Worm (Caenorhabditis elegans) whole organism, L1 larva: ENCODE measurements around the gene T22D1.3.

Experiments
- ceh-82 ChIP-seq, 3 experiments: fragments of 150-350 bp in 1 of 3; sonication (generic microtip) in 2 of 3; optimal IDR thresholded peaks; 2 replicates each; lab custom pipeline; 2014 to 2017; ENCODE audit warnings: missing biosample characterization in 3 of 3, missing genetic modification characterization in 3 of 3
- egl-27 ChIP-seq, 2 experiments: fragments of 150-350 bp in 1 of 2; sonication (generic microtip); optimal IDR thresholded peaks; 3 replicates each; lab custom pipeline; 2017 to 2018; ENCODE audit warnings: missing biosample characterization in 2 of 2, missing genetic modification characterization in 2 of 2, missing genetic modification reagents in 2 of 2
- elt-2 ChIP-seq: sonication (generic microtip); optimal IDR thresholded peaks from 2 replicates; lab custom pipeline; 2016; ENCODE audit warnings: missing genetic modification characterization, mild to moderate bottlenecking, inconsistent platforms, missing compliant biosample characterization, missing genetic modification reagents
- fkh-4 ChIP-seq: sonication (generic microtip); optimal IDR thresholded peaks from 2 replicates; lab custom pipeline; 2016; ENCODE audit warnings: missing compliant biosample characterization, missing genetic modification characterization, borderline replicate concordance
- lsy-2 ChIP-seq, 2 experiments: fragments of 150-350 bp; optimal IDR thresholded peaks; 2 replicates each; lab custom pipeline; 2014; ENCODE audit warnings: missing biosample characterization in 2 of 2, missing genetic modification characterization in 2 of 2
- skn-1 ChIP-seq: fragments of 150-350 bp; optimal IDR thresholded peaks from 2 replicates; lab custom pipeline; 2014; ENCODE audit warnings: missing biosample characterization, missing genetic modification characterization
- unc-130 ChIP-seq: fragments of 150-350 bp; optimal IDR thresholded peaks from 2 replicates; lab custom pipeline; 2017; ENCODE audit warnings: missing biosample characterization, missing genetic modification characterization, inconsistent platforms

DNA sequence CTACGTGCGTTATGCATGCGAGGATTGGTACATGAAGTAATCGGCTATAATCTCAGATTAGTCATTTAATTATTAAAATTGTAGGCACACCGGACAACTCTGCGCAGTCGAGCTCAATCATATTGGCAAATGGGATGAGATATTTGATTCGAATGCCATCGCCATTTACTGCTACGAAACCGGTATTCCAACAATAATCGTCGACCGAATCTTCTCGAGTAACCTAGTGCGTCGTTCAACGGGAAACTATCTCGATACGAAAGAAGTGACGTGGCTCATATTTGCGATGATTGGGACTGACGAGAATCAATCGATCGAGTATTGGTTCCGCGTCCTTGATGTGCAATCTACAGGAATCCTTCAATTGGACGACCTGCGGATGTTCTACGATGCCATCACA, 8.7 kb upstream of the T22D1.3 start:
- TF ChIP-seq elt-2 (tag; lab: Kevin White, UChicago) (no peak), unc-130 (tag; lab: Kevin White, UChicago) (no peak), ceh-82 (tag; optimal IDR thresholded peaks at IDR 0.05; lab: Kevin White, UChicago) (no peak), fkh-4 (tag; lab: Kevin White, UChicago) (no peak), skn-1 (tag; lab: Kevin White, UChicago) (no peak), egl-27 (tag; optimal IDR thresholded peaks at IDR 0.05; lab: Kevin White, UChicago) (no peak), lsy-2 (tag; optimal IDR thresholded peaks at IDR 0.05; lab: Kevin White, UChicago) (no peak)
